Worm (Caenorhabditis elegans): Measurements from ENCODE around the gene C55A6.11.

The C55A6.11 gene

ce11 chrV:11488288-11488687 is 32.0 kb upstream of the C55A6.11 start:
- no peak for TF ChIP-seq T23F11.4 (GFP tag; optimal IDR thresholded peaks at IDR 0.05)
- TF ChIP-seq Y22D7AL.16 (tag; optimal IDR thresholded peaks at IDR 0.05) = no peak
- no peak for TF ChIP-seq ceh-18 (tag; optimal IDR thresholded peaks at IDR 0.05)
- no peak for TF ChIP-seq zip-5 (tag; optimal IDR thresholded peaks at IDR 0.05)
- no peak for TF ChIP-seq tbx-7 (tag; optimal IDR thresholded peaks at IDR 0.05)
- TF ChIP-seq ztf-16 (tag; optimal IDR thresholded peaks at IDR 0.05) = no peak
- no peak for TF ChIP-seq ttx-3 (tag; optimal IDR thresholded peaks at IDR 0.05)
- no peak for TF ChIP-seq tbx-2 (tag; optimal IDR thresholded peaks at IDR 0.05)
- no peak for TF ChIP-seq che-1 (tag; optimal IDR thresholded peaks at IDR 0.05)
- no peak for TF ChIP-seq pros-1 (tag; optimal IDR thresholded peaks at IDR 0.05)
- no peak for TF ChIP-seq syd-9 (tag; optimal IDR thresholded peaks at IDR 0.05)
- no peak for TF ChIP-seq madf-2 (tag; optimal IDR thresholded peaks at IDR 0.05)

- TF ChIP-seq npax-4 (tag; optimal IDR thresholded peaks at IDR 0.05) = no peak
- no peak for TF ChIP-seq ceh-19 (GFP tag; optimal IDR thresholded peaks at IDR 0.05)
- no peak for TF ChIP-seq ceh-24 (tag; optimal IDR thresholded peaks at IDR 0.05)
- TF ChIP-seq tbx-7 (tag; optimal IDR thresholded peaks at IDR 0.05) = no peak
- no peak for TF ChIP-seq pax-1 (tag; optimal IDR thresholded peaks at IDR 0.05)
Observed at ce11 chrV:11490382-11490781, 29.9 kb upstream of the C55A6.11 start, which contains the start of gene dhs-19. Gene dhs-19 (minus strand): TSS chrV:11490482.

ce11 chrV:11492456-11492855 is 27.9 kb upstream of the C55A6.11 start, which contains the start of gene T11F9.21:
Gene T11F9.21 (plus strand): TSS chrV:11492756.
- TF ChIP-seq C08G9.2 (tag; optimal IDR thresholded peaks at IDR 0.05) (no peak), ceh-45 (GFP tag; IDR thresholded peaks at IDR 0.05) (no peak), mec-3 (tag; optimal IDR thresholded peaks at IDR 0.05; ENCODE audit: borderline replicate concordance) (no peak), nhr-232 (tag; optimal IDR thresholded peaks at IDR 0.05) (no peak), hlh-13 (GFP tag; optimal IDR thresholded peaks at IDR 0.05) (no peak), pqm-1 (tag; optimal IDR thresholded peaks at IDR 0.05) (no peak), ceh-22 (tag; optimal IDR thresholded peaks at IDR 0.05) (no peak), pag-3 (tag; optimal IDR thresholded peaks at IDR 0.05; ENCODE audit: borderline replicate concordance) (no peak), C38D4.7 (GFP tag; optimal IDR thresholded peaks at IDR 0.05) (no peak), hlh-30 (tag; optimal IDR thresholded peaks at IDR 0.05; ENCODE audit: insufficient read depth) (no peak), ceh-24 (tag; optimal IDR thresholded peaks at IDR 0.05) (no peak), unc-86 (tag; optimal IDR thresholded peaks at IDR 0.05) (no peak), sox-2 (GFP tag; IDR thresholded peaks at IDR 0.05) (no peak), T23F11.4 (GFP tag; optimal IDR thresholded peaks at IDR 0.05) (no peak), hlh-15 (tag; optimal IDR thresholded peaks at IDR 0.05) (no peak)

ce11 chrV:11496283-11496682 is 24.0 kb upstream of the C55A6.11 start, which contains the start of gene htrl-1:
Gene htrl-1 (minus strand): TSS chrV:11496383.
- no peak for TF ChIP-seq hlh-6 (tag; optimal IDR thresholded peaks at IDR 0.05)
- TF ChIP-seq npax-4 (tag; optimal IDR thresholded peaks at IDR 0.05) = no peak
- TF ChIP-seq fkh-10 (GFP tag; optimal IDR thresholded peaks at IDR 0.05) = no peak
- no peak for TF ChIP-seq syd-9 (tag; optimal IDR thresholded peaks at IDR 0.05)
- no peak for TF ChIP-seq hlh-8 (tag; optimal IDR thresholded peaks at IDR 0.05)

ce11 chrV:11497475-11497874 is 22.8 kb upstream of the C55A6.11 start:
- no peak for TF ChIP-seq unc-42 (tag; optimal IDR thresholded peaks at IDR 0.05)
- TF ChIP-seq Y22D7AL.16 (tag; optimal IDR thresholded peaks at IDR 0.05) = no peak
- no peak for TF ChIP-seq syd-9 (tag; optimal IDR thresholded peaks at IDR 0.05)
- TF ChIP-seq ceh-2 (tag; optimal IDR thresholded peaks at IDR 0.05) = no peak
- no peak for TF ChIP-seq T23F11.4 (GFP tag; optimal IDR thresholded peaks at IDR 0.05)
- no peak for TF ChIP-seq ceh-14 (tag; optimal IDR thresholded peaks at IDR 0.05)
- no peak for TF ChIP-seq fax-1 (tag; optimal IDR thresholded peaks at IDR 0.05)
- TF ChIP-seq ztf-16 (tag; optimal IDR thresholded peaks at IDR 0.05) = no peak
- TF ChIP-seq pha-4 (tag; optimal IDR thresholded peaks at IDR 0.05) = no peak
- TF ChIP-seq unc-86 (tag; optimal IDR thresholded peaks at IDR 0.05) = no peak
- no peak for TF ChIP-seq tbx-2 (tag; optimal IDR thresholded peaks at IDR 0.05)
- no peak for TF ChIP-seq che-1 (tag; optimal IDR thresholded peaks at IDR 0.05)

Measured in whole organism, late embryonic.